Worm (Caenorhabditis elegans) whole organism, mixed stage, embryonic: ENCODE results near the gene srd-39.

Experiments
- elt-1 ChIP-seq: sonication (generic microtip); optimal IDR thresholded peaks from 2 replicates; lab custom pipeline; 2017; ENCODE audit warnings: missing genetic modification characterization, mild to moderate bottlenecking, missing compliant biosample characterization, antibody characterized with exemption, moderate library complexity, borderline replicate concordance; ENCODE audit not compliant: insufficient read depth
- ham-2 ChIP-seq: fragments of 200-800 bp; sonication (Bioruptor generic); optimal IDR thresholded peaks from 2 replicates; lab custom pipeline; 2018; ENCODE audit warnings: mild to moderate bottlenecking, missing genetic modification characterization, missing compliant biosample characterization
- lsy-2 ChIP-seq: fragments of 150-350 bp; optimal IDR thresholded peaks from 2 replicates; lab custom pipeline; 2014; ENCODE audit warnings: missing biosample characterization, missing genetic modification characterization
- mab-5 ChIP-seq: fragments of 150-350 bp; optimal IDR thresholded peaks from 2 replicates; lab custom pipeline; 2014; ENCODE audit warnings: missing biosample characterization, missing genetic modification characterization
- nhr-12 ChIP-seq: fragments of 150-350 bp; optimal IDR thresholded peaks from 2 replicates; lab custom pipeline; 2014; ENCODE audit warnings: missing biosample characterization, missing genetic modification characterization

DNA sequence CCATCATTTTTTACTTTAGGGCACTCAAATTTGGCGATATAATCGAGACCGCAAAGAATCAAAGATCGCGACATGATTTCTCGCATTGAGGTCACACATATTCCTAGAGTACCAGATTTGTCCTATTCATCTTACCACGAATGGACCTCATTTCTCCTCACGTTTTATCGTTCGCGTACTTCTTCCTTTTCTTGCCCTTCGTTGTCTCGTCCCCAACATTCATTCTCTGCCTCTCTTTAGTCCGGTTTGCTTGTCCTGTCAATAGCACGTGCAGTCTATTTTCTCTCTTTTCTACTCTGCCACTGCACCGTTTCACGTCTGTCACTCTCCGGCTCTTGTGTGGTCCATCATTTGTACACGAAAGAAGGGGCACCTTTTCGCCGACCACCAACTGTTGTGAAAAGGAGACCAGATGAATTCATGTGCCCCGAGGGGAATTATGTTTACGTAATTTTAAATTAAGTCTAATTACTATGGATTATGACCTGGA is 49.0 kb downstream of the srd-39 start:
- no peak for TF ChIP-seq nhr-12
- peak; percentile 43 for TF ChIP-seq ham-2 (GFP tag; lab: Kevin White, UChicago)
- peak; percentile 76 for TF ChIP-seq elt-1
- TF ChIP-seq lsy-2 (tag; lab: Kevin White, UChicago): no peak
- TF ChIP-seq mab-5 (tag; lab: Kevin White, UChicago): no peak
